Fruit fly (Drosophila melanogaster): Measurements from ENCODE around the gene CG12219.
A peak's percentile ranks its signal among the peaks of the same experiment; 100 is the strongest.

Gene CG12219

dm6 chrX:6338738-6339614 is 37.9 kb upstream of the CG12219 start (continued):
- peak; percentile 28 for TF ChIP-seq Antp (GFP tag; optimal IDR thresholded peaks at IDR 0.05)
- TF ChIP-seq CG12155 (GFP tag; optimal IDR thresholded peaks at IDR 0.05): peak; percentile 8
- TF ChIP-seq bsh (GFP tag; optimal IDR thresholded peaks at IDR 0.05): peak in 1 of 2 experiments; percentile 21
- peak; percentile 22; the same call in 1 of the 2 replicates for TF ChIP-seq Xrp1 (GFP tag; IDR thresholded peaks at IDR 0.05)
- peak; percentile 55 for TF ChIP-seq slbo (GFP tag; IDR thresholded peaks at IDR 0.05)
- TF ChIP-seq crol (GFP tag; IDR thresholded peaks at IDR 0.05): peak; percentile 76
- TF ChIP-seq D19A (tag; optimal IDR thresholded peaks at IDR 0.05): no peak
- peak; percentile 66 for TF ChIP-seq sens (GFP tag)
- TF ChIP-seq CG11456 (GFP tag; IDR thresholded peaks at IDR 0.05): 0 out of 3 replicates have a peak, but pooled peaks have one; percentile 39
- TF ChIP-seq chif (GFP tag; optimal IDR thresholded peaks at IDR 0.05): no peak
- peak; percentile 37 for TF ChIP-seq lab (GFP tag; optimal IDR thresholded peaks at IDR 0.05)
- TF ChIP-seq CG2199 (GFP tag; IDR thresholded peaks at IDR 0.05): no peak
- TF ChIP-seq Oli (tag; optimal IDR thresholded peaks at IDR 0.05): peak; percentile 18
- no peak for TF ChIP-seq Bteb2 (GFP tag; optimal IDR thresholded peaks at IDR 0.05)
- TF ChIP-seq tgo (GFP tag; IDR thresholded peaks at IDR 0.05): 0 out of 3 replicates have a peak, but pooled peaks have one; percentile 30
- peak; percentile 42 for TF ChIP-seq CG18619 (GFP tag; optimal IDR thresholded peaks at IDR 0.05)
- TF ChIP-seq CG18599 (GFP tag; optimal IDR thresholded peaks at IDR 0.05): peak; percentile 10
- TF ChIP-seq schlank (tag; optimal IDR thresholded peaks at IDR 0.05): no peak
- peak; percentile 17 for TF ChIP-seq org-1 (GFP tag; optimal IDR thresholded peaks at IDR 0.05)
- peak; percentile 50 to 72 for TF ChIP-seq Trl (optimal IDR thresholded peaks at IDR 0.05)
- no peak for TF ChIP-seq Trl (GFP tag; optimal IDR thresholded peaks at IDR 0.05)
- TF ChIP-seq YL-1 (GFP tag; optimal IDR thresholded peaks at IDR 0.05): no peak
- TF ChIP-seq Hmr (GFP tag; optimal IDR thresholded peaks at IDR 0.05): peak; percentile 23
- no peak for TF ChIP-seq Abd-B (GFP tag; optimal IDR thresholded peaks at IDR 0.05)
- TF ChIP-seq D19B (GFP tag; optimal IDR thresholded peaks at IDR 0.05): no peak
- peak; percentile 79 for TF ChIP-seq Med (GFP tag)

- TF ChIP-seq Fer3 (tag; optimal IDR thresholded peaks at IDR 0.05) (no peak), Fer2 (tag; optimal IDR thresholded peaks at IDR 0.05) (no peak), Pdp1 (GFP tag; optimal IDR thresholded peaks at IDR 0.05) (peak in 1 of 2 experiments; percentile 58), CG8478 (optimal IDR thresholded peaks at IDR 0.05) (no peak)
These were observed 36.6 kb upstream of the CG12219 start, which contains the start of gene CG3842 for dm6 chrX:6337702-6338101. CG3842 (plus strand) TSS chrX:6337762.

- TF ChIP-seq CG13624 (GFP tag; optimal IDR thresholded peaks at IDR 0.05) (no peak), chinmo (GFP tag; IDR thresholded peaks at IDR 0.05; ENCODE audit: partially characterized antibody) (peak; percentile 58; the same call in 1 of the 4 replicates), NFAT (GFP tag; IDR thresholded peaks at IDR 0.05) (0 out of 2 replicates have a peak, but pooled peaks have one; percentile 5), crol (GFP tag; IDR thresholded peaks at IDR 0.05) (peak; percentile 64), Max (GFP tag; optimal IDR thresholded peaks at IDR 0.05) (no peak), sens-2 (GFP tag; IDR thresholded peaks at IDR 0.05) (no peak), Xrp1 (GFP tag; IDR thresholded peaks at IDR 0.05) (no peak), da (GFP tag; optimal IDR thresholded peaks at IDR 0.05) (no peak), Taf1 (GFP tag; IDR thresholded peaks at IDR 0.05) (no peak)
These were observed 33.9 kb upstream of the CG12219 start for dm6 chrX:6334945-6335344.
